Worm (Caenorhabditis elegans) whole organism, late embryonic: Measurements from ENCODE around the gene sfa-1.

Experiments
- C08G9.2 ChIP-seq: sonication (generic microtip); optimal IDR thresholded peaks from 2 replicates; lab custom pipeline; 2016; ENCODE audit warnings: mild to moderate bottlenecking, missing genetic modification characterization, moderate library complexity, missing compliant biosample characterization
- F13H6.1 ChIP-seq: sonication (generic microtip); optimal IDR thresholded peaks from 2 replicates; lab custom pipeline; 2016; ENCODE audit warnings: missing genetic modification characterization, missing compliant biosample characterization
- K02D7.2 ChIP-seq: sonication (generic microtip); optimal IDR thresholded peaks from 2 replicates; lab custom pipeline; 2017; ENCODE audit warnings: mild to moderate bottlenecking, missing genetic modification characterization, missing compliant biosample characterization
- T23F11.4 ChIP-seq: fragments of 200-800 bp; sonication (Bioruptor generic); optimal IDR thresholded peaks from 2 replicates; lab custom pipeline; 2018; ENCODE audit warnings: mild to moderate bottlenecking, missing genetic modification characterization, missing compliant biosample characterization
- Y22D7AL.16 ChIP-seq: sonication (generic microtip); optimal IDR thresholded peaks from 2 replicates; lab custom pipeline; 2016; ENCODE audit warnings: missing genetic modification characterization, missing compliant biosample characterization
- ama-1 ChIP-seq: fragments of 150-350 bp; optimal IDR thresholded peaks from 2 replicates; lab custom pipeline; 2014
- ceh-18 ChIP-seq: sonication (generic microtip); optimal IDR thresholded peaks from 2 replicates; lab custom pipeline; 2016; ENCODE audit warnings: missing genetic modification characterization, missing compliant biosample characterization
- ceh-2 ChIP-seq: sonication (generic microtip); optimal IDR thresholded peaks from 2 replicates; lab custom pipeline; 2016; ENCODE audit warnings: missing genotype, missing genetic modification characterization, missing compliant biosample characterization
- ceh-22 ChIP-seq: sonication (generic microtip); optimal IDR thresholded peaks from 2 replicates; lab custom pipeline; 2017; ENCODE audit warnings: missing biosample characterization, missing genetic modification characterization
- ceh-30 ChIP-seq: fragments of 150-350 bp; optimal IDR thresholded peaks from 2 replicates; lab custom pipeline; 2014; ENCODE audit warnings: missing biosample characterization, missing genetic modification characterization
- ceh-31 ChIP-seq: sonication (generic microtip); optimal IDR thresholded peaks from 2 replicates; lab custom pipeline; 2016; ENCODE audit warnings: missing genetic modification characterization, missing compliant biosample characterization
- ceh-45 ChIP-seq: fragments of 200-800 bp; sonication (Bioruptor generic); IDR thresholded peaks from 2 replicates; pipeline ENCODE4 v1.3.6; 2022; ENCODE audit warnings: missing genetic modification reagents, missing genetic modification characterization, missing compliant biosample characterization
- ceh-48 ChIP-seq: sonication (generic microtip); optimal IDR thresholded peaks from 2 replicates; lab custom pipeline; 2016; ENCODE audit warnings: missing genetic modification characterization, inconsistent platforms, missing compliant biosample characterization
- ceh-6 ChIP-seq: fragments of 200-800 bp; sonication (Bioruptor generic); optimal IDR thresholded peaks from 2 replicates; lab custom pipeline; 2018; ENCODE audit warnings: mild to moderate bottlenecking, missing genetic modification characterization, missing compliant biosample characterization
- dmd-4 ChIP-seq: sonication (generic microtip); optimal IDR thresholded peaks from 2 replicates; lab custom pipeline; 2016; ENCODE audit warnings: borderline replicate concordance, missing genetic modification characterization, missing compliant biosample characterization
- dve-1 ChIP-seq: sonication (generic microtip); optimal IDR thresholded peaks from 2 replicates; lab custom pipeline; 2017; ENCODE audit warnings: antibody characterized with exemption, mild to moderate bottlenecking, missing genetic modification characterization, missing compliant biosample characterization
- elt-2 ChIP-seq: sonication (generic microtip); optimal IDR thresholded peaks from 2 replicates; lab custom pipeline; 2016; ENCODE audit warnings: missing genetic modification reagents, missing genetic modification characterization, missing compliant biosample characterization
- elt-4 ChIP-seq: sonication (generic microtip); optimal IDR thresholded peaks from 2 replicates; lab custom pipeline; 2016; ENCODE audit warnings: missing genetic modification characterization, missing compliant biosample characterization
- ets-4 ChIP-seq: sonication (generic microtip); optimal IDR thresholded peaks from 2 replicates; lab custom pipeline; 2016; ENCODE audit warnings: missing genetic modification characterization, missing compliant biosample characterization
- hlh-15 ChIP-seq: sonication (generic microtip); optimal IDR thresholded peaks from 2 replicates; lab custom pipeline; 2016; ENCODE audit warnings: missing genetic modification characterization, missing compliant biosample characterization
- lim-6 ChIP-seq: sonication (generic microtip); optimal IDR thresholded peaks from 2 replicates; lab custom pipeline; 2016; ENCODE audit warnings: missing genetic modification characterization, missing compliant biosample characterization
- nfya-1 ChIP-seq: sonication (generic microtip); optimal IDR thresholded peaks from 2 replicates; lab custom pipeline; 2017; ENCODE audit warnings: missing genetic modification characterization, mild to moderate bottlenecking, missing compliant biosample characterization, antibody characterized with exemption, moderate library complexity
- nhr-11 ChIP-seq: fragments of 150-350 bp; optimal IDR thresholded peaks from 2 replicates; lab custom pipeline; 2014; ENCODE audit warnings: missing biosample characterization, missing genetic modification characterization
- nhr-232 ChIP-seq: sonication (generic microtip); optimal IDR thresholded peaks from 2 replicates; lab custom pipeline; 2016; ENCODE audit warnings: missing genetic modification characterization, missing compliant biosample characterization
- npax-4 ChIP-seq: sonication (generic microtip); optimal IDR thresholded peaks from 2 replicates; lab custom pipeline; 2016; ENCODE audit warnings: missing genetic modification characterization, missing compliant biosample characterization
- pat-9 ChIP-seq: fragments of 200-800 bp; sonication (Bioruptor generic); optimal IDR thresholded peaks from 2 replicates; lab custom pipeline; 2018; ENCODE audit warnings: mild to moderate bottlenecking, missing genetic modification characterization, moderate library complexity, missing compliant biosample characterization
- pax-1 ChIP-seq: fragments of 150-350 bp; optimal IDR thresholded peaks from 2 replicates; lab custom pipeline; 2014; ENCODE audit warnings: missing biosample characterization, missing genetic modification characterization
- pha-2 ChIP-seq: sonication (generic microtip); optimal IDR thresholded peaks from 2 replicates; lab custom pipeline; 2017; ENCODE audit warnings: mild to moderate bottlenecking, missing genetic modification characterization, missing compliant biosample characterization
- pha-4 ChIP-seq: fragments of 150-350 bp; optimal IDR thresholded peaks from 2 replicates; lab custom pipeline; 2018; ENCODE audit warnings: missing biosample characterization, missing genetic modification reagents, missing genetic modification characterization
- rnt-1 ChIP-seq: sonication (generic microtip); optimal IDR thresholded peaks from 2 replicates; lab custom pipeline; 2016; ENCODE audit warnings: missing genetic modification characterization, missing compliant biosample characterization
- sdc-2 ChIP-seq: sonication (generic microtip); optimal IDR thresholded peaks from 2 replicates; lab custom pipeline; 2016; ENCODE audit warnings: missing genotype, missing genetic modification characterization, missing compliant biosample characterization
- sox-2 ChIP-seq: fragments of 200-800 bp; sonication (Bioruptor generic); IDR thresholded peaks from 2 replicates; pipeline ENCODE4 v1.3.6; 2022; ENCODE audit warnings: missing genetic modification reagents, missing genetic modification characterization, missing compliant biosample characterization
- tbx-2 ChIP-seq: sonication (generic microtip); optimal IDR thresholded peaks from 2 replicates; lab custom pipeline; 2016; ENCODE audit warnings: missing genetic modification characterization, missing compliant biosample characterization
- tbx-7 ChIP-seq: sonication (generic microtip); optimal IDR thresholded peaks from 2 replicates; lab custom pipeline; 2016; ENCODE audit warnings: missing genotype, missing genetic modification characterization, missing compliant biosample characterization
- ttx-3 ChIP-seq: sonication (generic microtip); optimal IDR thresholded peaks from 2 replicates; lab custom pipeline; 2016; ENCODE audit warnings: missing genetic modification reagents, missing genetic modification characterization, missing compliant biosample characterization
- unc-42 ChIP-seq: sonication (generic microtip); optimal IDR thresholded peaks from 2 replicates; lab custom pipeline; 2016; ENCODE audit warnings: missing genotype, missing genetic modification characterization, missing compliant biosample characterization
- ztf-16 ChIP-seq: sonication (generic microtip); optimal IDR thresholded peaks from 2 replicates; lab custom pipeline; 2017; ENCODE audit warnings: missing genetic modification characterization, missing compliant biosample characterization

The sfa-1 gene

ce11 chrIV:17126512-17126911 lies 15.7 kb upstream of the sfa-1 start:
- TF ChIP-seq nhr-232 (tag; lab: Kevin White, UChicago) = no peak
- no peak for TF ChIP-seq nhr-11 (tag; lab: Kevin White, UChicago)
- TF ChIP-seq sdc-2 (tag; lab: Kevin White, UChicago) = no peak
- TF ChIP-seq ceh-31 (tag; lab: Kevin White, UChicago) = no peak
- TF ChIP-seq ttx-3 (tag; lab: Kevin White, UChicago) = no peak
- no peak for TF ChIP-seq ceh-6
- TF ChIP-seq elt-2 (tag; lab: Kevin White, UChicago) = no peak
- TF ChIP-seq rnt-1 (tag; lab: Kevin White, UChicago) = no peak
- TF ChIP-seq ceh-45 (GFP tag; lab: Robert Waterston, UW) = no peak
- no peak for TF ChIP-seq F13H6.1
- no peak for TF ChIP-seq C08G9.2 (tag; lab: Kevin White, UChicago)
- no peak for TF ChIP-seq tbx-7

ce11 chrIV:17125967-17126366 lies 15.2 kb upstream of the sfa-1 start:
- no peak for TF ChIP-seq dmd-4
- TF ChIP-seq ceh-6 = no peak
- TF ChIP-seq pat-9 (tag; lab: Kevin White, UChicago) = no peak
- no peak for TF ChIP-seq tbx-2
- no peak for TF ChIP-seq Y22D7AL.16 (tag; lab: Kevin White, UChicago)

- peak; percentile 2 for TF ChIP-seq unc-42
- no peak for TF ChIP-seq nfya-1
These were observed 10.4 kb upstream of the sfa-1 start for ce11 chrIV:17121058-17121773.

ce11 chrIV:17118987-17119732 lies 8.4 kb upstream of the sfa-1 start, which contains the start of gene itsn-1:
itsn-1 (plus strand) TSS chrIV:17119682.
- peak; percentile 93 for TF ChIP-seq ceh-48
- TF ChIP-seq npax-4 (tag; lab: Kevin White, UChicago) = no peak

- TF ChIP-seq hlh-15 = no peak
- TF ChIP-seq nfya-1 = peak; percentile 55
- TF ChIP-seq unc-42 = no peak
- no peak for TF ChIP-seq pha-4 (tag; lab: Kevin White, UChicago)
- TF ChIP-seq ttx-3 (tag; lab: Kevin White, UChicago) = no peak
- TF ChIP-seq nhr-232 (tag; lab: Kevin White, UChicago) = no peak
- no peak for TF ChIP-seq pax-1
- TF ChIP-seq tbx-7 = no peak
- TF ChIP-seq ama-1 (lab: Kevin White, UChicago) = no peak
- no peak for TF ChIP-seq pha-2 (tag; lab: Kevin White, UChicago)
- TF ChIP-seq ceh-31 (tag; lab: Kevin White, UChicago) = peak; percentile 27
- no peak for TF ChIP-seq tbx-2
- TF ChIP-seq, all 69 proteins: peak for 2
These were observed 7.8 kb upstream of the sfa-1 start, which contains the start of gene uaf-2 for ce11 chrIV:17118585-17118984. uaf-2 (minus strand) TSS chrIV:17118767.

- TF ChIP-seq ceh-48 = no peak
- TF ChIP-seq F13H6.1 = no peak
- no peak for TF ChIP-seq ceh-18 (tag; lab: Kevin White, UChicago)
- no peak for TF ChIP-seq pax-1
- TF ChIP-seq nfya-1 = no peak
- TF ChIP-seq sox-2 (GFP tag; lab: Robert Waterston, UW) = no peak
- TF ChIP-seq rnt-1 (tag; lab: Kevin White, UChicago) = no peak
- TF ChIP-seq ets-4 (tag; lab: Kevin White, UChicago) = no peak
- TF ChIP-seq lim-6 = no peak
- TF ChIP-seq K02D7.2 (tag; lab: Kevin White, UChicago) = no peak
- no peak for TF ChIP-seq dmd-4
- no peak for TF ChIP-seq ceh-22 (tag; lab: Kevin White, UChicago)
- TF ChIP-seq T23F11.4 (GFP tag; lab: Kevin White, UChicago) = no peak
- no peak for TF ChIP-seq ceh-2 (tag; lab: Kevin White, UChicago)
- no peak for TF ChIP-seq dve-1 (tag; lab: Kevin White, UChicago)
- TF ChIP-seq elt-2 (tag; lab: Kevin White, UChicago) = no peak
- no peak for TF ChIP-seq sdc-2 (tag; lab: Kevin White, UChicago)
- no peak for TF ChIP-seq elt-4 (tag; lab: Kevin White, UChicago)
- no peak for TF ChIP-seq ztf-16
- TF ChIP-seq ceh-30 = no peak
These were observed 6.0 kb upstream of the sfa-1 start for ce11 chrIV:17116821-17117220.
